Worm (Caenorhabditis elegans): ENCODE data around the gene F53F4.18.

DNA sequence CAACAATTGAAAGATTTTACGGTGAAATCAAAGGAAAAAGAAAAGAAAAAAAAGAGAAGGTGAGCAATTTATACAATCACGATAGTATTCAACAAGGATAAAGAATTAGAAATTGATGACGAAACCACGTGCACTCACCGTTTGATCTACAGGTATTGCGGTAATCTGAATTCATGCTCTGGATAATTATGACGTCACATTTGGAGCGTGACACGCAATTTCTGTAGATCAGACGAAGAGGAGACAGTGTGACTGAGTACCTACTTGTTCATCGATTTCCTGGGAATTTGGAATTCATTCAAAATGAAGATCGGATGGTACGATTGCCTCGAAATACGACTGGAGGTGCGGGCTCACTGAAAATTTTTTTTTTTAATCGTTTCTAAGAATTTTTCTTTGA is 8.4 kb downstream of the F53F4.18 start:
- TF ChIP-seq flt-1 (GFP tag; IDR thresholded peaks at IDR 0.05) (no peak), med-1 (GFP tag; optimal IDR thresholded peaks at IDR 0.05; ENCODE audit: insufficient read depth) (no peak), T22C8.4 (GFP tag; IDR thresholded peaks at IDR 0.05) (no peak), ztf-29 (GFP tag; IDR thresholded peaks at IDR 0.05) (no peak), klf-2 (GFP tag; conservative IDR thresholded peaks at IDR 0.05) (no peak)
